Worm (Caenorhabditis elegans): Measurements from ENCODE around the gene mrps-18C.

The mrps-18C gene

ce11 chrIII:4900260-4900659 is 35.1 kb upstream of the mrps-18C start, which contains the start of gene tag-340 (continued):
- TF ChIP-seq rec-8 (tag; optimal IDR thresholded peaks at IDR 0.05): no peak
- TF ChIP-seq F49E8.2 (tag; optimal IDR thresholded peaks at IDR 0.05; ENCODE audit: insufficient read depth): no peak
- peak; percentile 23 for TF ChIP-seq efl-1 (GFP tag; optimal IDR thresholded peaks at IDR 0.05)
- peak; percentile 88 for TF ChIP-seq lsl-1 (GFP tag; optimal IDR thresholded peaks at IDR 0.05)
- no peak for TF ChIP-seq F39B2.1 (GFP tag; IDR thresholded peaks at IDR 0.05)
- TF ChIP-seq lin-35 (GFP tag; optimal IDR thresholded peaks at IDR 0.05): no peak
- TF ChIP-seq Y53F4B.3 (GFP tag; IDR thresholded peaks at IDR 0.05): no peak
- no peak for TF ChIP-seq attf-5 (GFP tag; optimal IDR thresholded peaks at IDR 0.05)
- no peak for TF ChIP-seq lin-40 (tag; optimal IDR thresholded peaks at IDR 0.05)
- TF ChIP-seq ztf-28 (GFP tag; IDR thresholded peaks at IDR 0.05): no peak
- TF ChIP-seq Y67H2A.10 (GFP tag; conservative IDR thresholded peaks at IDR 0.05): no peak
- no peak for TF ChIP-seq tbx-9 (tag; optimal IDR thresholded peaks at IDR 0.05; ENCODE audit: borderline replicate concordance)
- TF ChIP-seq D2030.7 (GFP tag; IDR thresholded peaks at IDR 0.05): peak; percentile 63
- no peak for TF ChIP-seq unc-62 (GFP tag; optimal IDR thresholded peaks at IDR 0.05)
- TF ChIP-seq F23B12.7 (tag; optimal IDR thresholded peaks at IDR 0.05; ENCODE audit: insufficient read depth): no peak
- TF ChIP-seq lin-54 (GFP tag; optimal IDR thresholded peaks at IDR 0.05): no peak
- no peak for TF ChIP-seq ccch-3 (GFP tag; optimal IDR thresholded peaks at IDR 0.05)
- TF ChIP-seq him-1 (tag; optimal IDR thresholded peaks at IDR 0.05): no peak
- TF ChIP-seq tbp1 (GFP tag; optimal IDR thresholded peaks at IDR 0.05): no peak
- no peak for TF ChIP-seq attf-3 (GFP tag; conservative IDR thresholded peaks at IDR 0.05)
- TF ChIP-seq cebp-1 (GFP tag; IDR thresholded peaks at IDR 0.05): no peak
- TF ChIP-seq cebp-1 (tag; optimal IDR thresholded peaks at IDR 0.05): no peak
- TF ChIP-seq nhr-80 (tag; optimal IDR thresholded peaks at IDR 0.05): no peak
- no peak for TF ChIP-seq ceh-91 (GFP tag; IDR thresholded peaks at IDR 0.05)
- no peak for TF ChIP-seq die-1 (tag; optimal IDR thresholded peaks at IDR 0.05)
- TF ChIP-seq repo-1 (tag; optimal IDR thresholded peaks at IDR 0.05): no peak
- TF ChIP-seq madf-8 (GFP tag; conservative IDR thresholded peaks at IDR 0.05): peak; percentile 47; the same call in 1 of the 2 replicates
- TF ChIP-seq hsf-1 (GFP tag; IDR thresholded peaks at IDR 0.05): no peak

ce11 chrIII:4903784-4904183 is 31.6 kb upstream of the mrps-18C start, which contains the start of gene kbp-2:
Gene kbp-2, minus strand, starts transcription at chrIII:4903884.
- no peak for TF ChIP-seq pbrm-1 (GFP tag; IDR thresholded peaks at IDR 0.05)
- no peak for TF ChIP-seq F33H1.4 (GFP tag; IDR thresholded peaks at IDR 0.05)

ce11 chrIII:4905405-4905804 is 30.0 kb upstream of the mrps-18C start, which contains the start of gene F26F4.8:
Gene F26F4.8, minus strand, starts transcription at chrIII:4905473.
- TF ChIP-seq nhr-80 (tag; optimal IDR thresholded peaks at IDR 0.05) (peak; percentile 51), F39B2.1 (GFP tag; IDR thresholded peaks at IDR 0.05) (no peak), ztf-18 (tag; optimal IDR thresholded peaks at IDR 0.05) (no peak), dox-1 (GFP tag; IDR thresholded peaks at IDR 0.05) (peak; percentile 43; the same call in 1 of the 2 replicates), cebp-1 (GFP tag; IDR thresholded peaks at IDR 0.05) (no peak), cebp-1 (tag; optimal IDR thresholded peaks at IDR 0.05) (peak; percentile 67), ZK185.1 (tag; optimal IDR thresholded peaks at IDR 0.05; ENCODE audit: poor library complexity, severe bottlenecking) (peak; percentile 5), ztf-22 (GFP tag; optimal IDR thresholded peaks at IDR 0.05) (no peak), zim-3 (tag; optimal IDR thresholded peaks at IDR 0.05) (no peak), efl-1 (GFP tag; optimal IDR thresholded peaks at IDR 0.05) (peak; percentile 20), pbrm-1 (GFP tag; IDR thresholded peaks at IDR 0.05) (no peak), attf-5 (GFP tag; optimal IDR thresholded peaks at IDR 0.05) (no peak), him-1 (tag; optimal IDR thresholded peaks at IDR 0.05) (peak; percentile 7)

Data from whole organism, young adult.